Worm (Caenorhabditis elegans): ENCODE results near the gene C23H5.11.

- no peak for TF ChIP-seq ama-1 (optimal IDR thresholded peaks at IDR 0.05)
- TF ChIP-seq nhr-237 (tag; optimal IDR thresholded peaks at IDR 0.05), result no peak
- no peak for TF ChIP-seq rnt-1 (tag; optimal IDR thresholded peaks at IDR 0.05)
Measured at ce11 chrIV:2133431-2133940, 33.8 kb upstream of the C23H5.11 start, which contains the start of gene C23H5.12.

Measured in whole organism, L1 larva.